Worm (Caenorhabditis elegans) whole organism, L1 larva: Measurements from ENCODE around the gene fbxa-94.

ENCODE experiments used
- C16A3.4 ChIP-seq: fragments of 150-350 bp; optimal IDR thresholded peaks from 2 replicates; lab custom pipeline; 2014; ENCODE audit warnings: missing biosample characterization, missing genetic modification characterization
- C34B4.2 ChIP-seq: sonication (generic microtip); optimal IDR thresholded peaks from 2 replicates; lab custom pipeline; 2017; ENCODE audit warnings: mild to moderate bottlenecking, missing genetic modification characterization, missing compliant biosample characterization
- F16B12.6 ChIP-seq: fragments of 150-350 bp; optimal IDR thresholded peaks from 2 replicates; lab custom pipeline; 2014; ENCODE audit warnings: missing biosample characterization, missing genetic modification characterization
- Y116A8C.19 ChIP-seq: sonication (generic microtip); optimal IDR thresholded peaks from 2 replicates; lab custom pipeline; 2016; ENCODE audit warnings: missing compliant biosample characterization, missing genetic modification characterization, borderline replicate concordance
- alr-1 ChIP-seq: fragments of 200-800 bp; sonication (Bioruptor generic); optimal IDR thresholded peaks from 2 replicates; lab custom pipeline; 2018; ENCODE audit warnings: borderline replicate concordance, mild to moderate bottlenecking, missing genetic modification characterization, missing compliant biosample characterization
- ama-1 ChIP-seq: fragments of 150-350 bp; optimal IDR thresholded peaks from 2 replicates; lab custom pipeline; 2014
- ceh-8 ChIP-seq: fragments of 200-800 bp; sonication (Bioruptor generic); optimal IDR thresholded peaks from 2 replicates; lab custom pipeline; 2018; ENCODE audit warnings: mild to moderate bottlenecking, missing genetic modification characterization, moderate library complexity, missing compliant biosample characterization
- ceh-82 ChIP-seq, 3 experiments: fragments of 150-350 bp in 1 of 3; sonication (generic microtip) in 2 of 3; optimal IDR thresholded peaks; 2 replicates each; lab custom pipeline; 2014 to 2017; ENCODE audit warnings: missing biosample characterization in 3 of 3, missing genetic modification characterization in 3 of 3
- ceh-88 ChIP-seq: fragments of 200-800 bp; sonication (Bioruptor generic); IDR thresholded peaks from 2 replicates; pipeline ENCODE4 v1.3.6; 2022; ENCODE audit warnings: missing genetic modification characterization, missing compliant biosample characterization
- ces-1 ChIP-seq: fragments of 150-350 bp; optimal IDR thresholded peaks from 2 replicates; lab custom pipeline; 2014; ENCODE audit warnings: missing biosample characterization, missing genetic modification reagents, missing genetic modification characterization
- dpl-1 ChIP-seq, 3 experiments: fragments of 150-350 bp in 2 of 3; sonication (generic microtip) in 1 of 3; optimal IDR thresholded peaks; 2 replicates each; lab custom pipeline; 2014 to 2017; ENCODE audit warnings: missing biosample characterization in 3 of 3, missing genetic modification characterization in 3 of 3, missing genetic modification reagents in 3 of 3
- efl-1 ChIP-seq, 4 experiments: fragments of 150-350 bp; optimal IDR thresholded peaks in 3 of 4; peaks in 1 of 4; 1 replicate in 1 of 4; 2 replicates in 3 of 4; lab custom pipeline; 2014; ENCODE audit warnings: missing biosample characterization in 2 of 4, missing genetic modification characterization in 2 of 4, missing genetic modification reagents in 2 of 4
- elt-2 ChIP-seq: sonication (generic microtip); optimal IDR thresholded peaks from 2 replicates; lab custom pipeline; 2016; ENCODE audit warnings: missing genetic modification characterization, mild to moderate bottlenecking, inconsistent platforms, missing compliant biosample characterization, missing genetic modification reagents
- elt-3 ChIP-seq, 6 experiments: fragments of 150-350 bp in 1 of 6; sonication (generic microtip); optimal IDR thresholded peaks; 2 replicates each; lab custom pipeline; 2017 to 2018; ENCODE audit warnings: missing biosample characterization in 6 of 6, missing genetic modification characterization in 6 of 6, inconsistent platforms in 1 of 6
- fkh-10 ChIP-seq: sonication (generic microtip); optimal IDR thresholded peaks from 2 replicates; lab custom pipeline; 2017; ENCODE audit warnings: missing biosample characterization, missing genetic modification reagents, missing genetic modification characterization
- fkh-4 ChIP-seq: sonication (generic microtip); optimal IDR thresholded peaks from 2 replicates; lab custom pipeline; 2016; ENCODE audit warnings: missing compliant biosample characterization, missing genetic modification characterization, borderline replicate concordance
- fkh-8 ChIP-seq: sonication (generic microtip); optimal IDR thresholded peaks from 2 replicates; lab custom pipeline; 2016; ENCODE audit warnings: mild to moderate bottlenecking, missing genetic modification characterization, missing compliant biosample characterization
- hpl-2 ChIP-seq: fragments of 150-350 bp; optimal IDR thresholded peaks from 2 replicates; lab custom pipeline; 2014; ENCODE audit warnings: missing biosample characterization, missing genetic modification reagents, missing genetic modification characterization
- lin-15B ChIP-seq: fragments of 150-350 bp; sonication (generic microtip); optimal IDR thresholded peaks from 3 replicates; lab custom pipeline; 2014; ENCODE audit warnings: missing biosample characterization, missing genetic modification characterization
- lin-39 ChIP-seq: fragments of 150-350 bp; optimal IDR thresholded peaks from 2 replicates; lab custom pipeline; 2014; ENCODE audit warnings: missing biosample characterization, missing genetic modification reagents, missing genetic modification characterization
- lir-3 ChIP-seq: sonication (generic microtip); optimal IDR thresholded peaks from 2 replicates; lab custom pipeline; 2016; ENCODE audit warnings: mild to moderate bottlenecking, missing genetic modification characterization, moderate library complexity, missing compliant biosample characterization; ENCODE audit not compliant: poor library complexity
- lsy-2 ChIP-seq, 2 experiments: fragments of 150-350 bp; optimal IDR thresholded peaks; 2 replicates each; lab custom pipeline; 2014; ENCODE audit warnings: missing biosample characterization in 2 of 2, missing genetic modification characterization in 2 of 2
- nhr-11 ChIP-seq: fragments of 150-350 bp; optimal IDR thresholded peaks from 2 replicates; lab custom pipeline; 2014; ENCODE audit warnings: missing biosample characterization, missing genetic modification characterization
- nhr-12 ChIP-seq: sonication (generic microtip); optimal IDR thresholded peaks from 2 replicates; lab custom pipeline; 2017; ENCODE audit warnings: missing biosample characterization, missing genetic modification characterization
- nhr-19 ChIP-seq: fragments of 200-800 bp; sonication (Bioruptor generic); conservative IDR thresholded peaks from 2 replicates; pipeline ENCODE4 v1.3.6; 2022; ENCODE audit warnings: missing genetic modification characterization, missing compliant biosample characterization
- nhr-20 ChIP-seq: sonication (generic microtip); optimal IDR thresholded peaks from 2 replicates; lab custom pipeline; 2016; ENCODE audit warnings: mild to moderate bottlenecking, missing genetic modification characterization, missing compliant biosample characterization
- nhr-28 ChIP-seq: fragments of 150-350 bp; optimal IDR thresholded peaks from 2 replicates; lab custom pipeline; 2014; ENCODE audit warnings: missing biosample characterization, missing genetic modification characterization
- nhr-47 ChIP-seq: sonication (generic microtip); optimal IDR thresholded peaks from 2 replicates; lab custom pipeline; 2016; ENCODE audit warnings: mild to moderate bottlenecking, missing genetic modification characterization, moderate library complexity, missing compliant biosample characterization
- nhr-71 ChIP-seq: sonication (generic microtip); optimal IDR thresholded peaks from 2 replicates; lab custom pipeline; 2016; ENCODE audit warnings: mild to moderate bottlenecking, missing genetic modification characterization, moderate library complexity, missing compliant biosample characterization
- nhr-76 ChIP-seq: sonication (generic microtip); optimal IDR thresholded peaks from 2 replicates; lab custom pipeline; 2017; ENCODE audit warnings: missing biosample characterization, missing genetic modification characterization
- nhr-85 ChIP-seq: sonication (generic microtip); peaks from one replicate; lab custom pipeline; 2016; ENCODE audit warnings: missing genetic modification characterization, inconsistent platforms, missing compliant biosample characterization
- pag-3 ChIP-seq: sonication (generic microtip); optimal IDR thresholded peaks from 2 replicates; lab custom pipeline; 2017; ENCODE audit warnings: missing genetic modification characterization, mild to moderate bottlenecking, missing compliant biosample characterization, antibody characterized with exemption, borderline replicate concordance; ENCODE audit not compliant: insufficient read depth
- rnt-1 ChIP-seq: sonication (generic microtip); optimal IDR thresholded peaks from 2 replicates; lab custom pipeline; 2016; ENCODE audit warnings: mild to moderate bottlenecking, missing genetic modification characterization, moderate library complexity, missing compliant biosample characterization
- snpc-4 ChIP-seq: fragments of 150-350 bp; optimal IDR thresholded peaks from 2 replicates; lab custom pipeline; 2014; ENCODE audit warnings: missing biosample characterization, missing genetic modification characterization
- snu-23 ChIP-seq: sonication (generic microtip); optimal IDR thresholded peaks from 2 replicates; lab custom pipeline; 2016; ENCODE audit warnings: missing genetic modification characterization, missing compliant biosample characterization
- tbx-2 ChIP-seq: sonication (generic microtip); optimal IDR thresholded peaks from 2 replicates; lab custom pipeline; 2016; ENCODE audit warnings: missing genetic modification characterization, missing compliant biosample characterization
- unc-130 ChIP-seq: fragments of 150-350 bp; optimal IDR thresholded peaks from 2 replicates; lab custom pipeline; 2017; ENCODE audit warnings: missing biosample characterization, missing genetic modification characterization, inconsistent platforms
- unc-30 ChIP-seq: sonication (generic microtip); optimal IDR thresholded peaks from 2 replicates; lab custom pipeline; 2017; ENCODE audit warnings: missing biosample characterization, missing genetic modification characterization
- unc-62 ChIP-seq: fragments of 150-350 bp; optimal IDR thresholded peaks from 2 replicates; lab custom pipeline; 2014; ENCODE audit warnings: missing biosample characterization, missing genetic modification reagents, missing genetic modification characterization
- xbp-1 ChIP-seq: sonication (generic microtip); optimal IDR thresholded peaks from 2 replicates; lab custom pipeline; 2016; ENCODE audit warnings: missing genetic modification characterization, missing compliant biosample characterization
- ztf-4 ChIP-seq: fragments of 150-350 bp; optimal IDR thresholded peaks from 2 replicates; lab custom pipeline; 2014; ENCODE audit warnings: missing biosample characterization, missing genetic modification characterization

fbxa-94 gene

DNA sequence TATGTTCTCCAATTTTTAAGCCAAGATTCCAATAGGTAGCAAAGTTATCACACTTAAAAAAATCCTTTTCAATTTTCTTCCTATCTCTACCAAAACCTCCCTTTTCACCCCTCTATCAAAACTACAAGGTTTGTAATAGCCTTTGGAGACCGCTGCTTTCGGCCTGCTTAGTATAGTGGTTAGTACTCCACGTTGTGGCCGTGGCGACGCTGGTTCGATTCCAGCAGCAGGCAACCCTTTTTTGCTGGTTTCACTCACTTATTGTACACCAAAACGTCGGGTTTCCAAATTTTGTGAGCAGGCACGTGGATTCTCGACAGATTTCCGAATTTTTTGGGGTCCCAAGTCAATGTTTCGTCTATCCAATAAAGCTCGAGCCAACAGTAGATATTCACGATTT lies 18.8 kb upstream of the fbxa-94 start (continued):
- TF ChIP-seq nhr-12 (tag; lab: Kevin White, UChicago) (no peak), nhr-11 (tag; lab: Kevin White, UChicago) (no peak), dpl-1 (GFP tag; optimal IDR thresholded peaks at IDR 0.05; lab: Kevin White, UChicago) (peak in 2 of 3 experiments; percentile 27 to 32), alr-1 (tag; lab: Kevin White, UChicago) (no peak), ama-1 (lab: Kevin White, UChicago) (no peak), ceh-82 (tag; optimal IDR thresholded peaks at IDR 0.05; lab: Kevin White, UChicago) (peak in 1 of 3 experiments; percentile 29), ztf-4 (tag; lab: Kevin White, UChicago) (no peak), nhr-28 (no peak), fkh-8 (tag; lab: Kevin White, UChicago) (peak; percentile 43)

DNA sequence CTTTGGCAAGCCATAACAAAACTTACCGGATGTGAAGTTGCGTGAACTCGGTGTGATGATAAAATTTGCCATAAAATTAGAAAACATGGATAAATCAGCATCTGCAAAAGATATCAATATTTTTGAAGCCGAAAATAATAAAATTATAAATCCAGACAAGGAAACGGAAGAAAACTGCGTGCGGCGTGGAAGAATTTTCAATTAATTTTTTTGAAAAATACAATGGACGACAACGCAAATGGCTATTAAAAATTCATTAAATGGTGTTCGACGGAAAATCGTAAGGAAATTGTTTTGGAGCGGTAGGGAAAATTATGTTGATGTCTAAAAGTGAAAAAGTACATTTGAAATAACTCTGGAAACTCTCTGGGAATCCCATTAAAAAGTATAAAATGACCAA lies 13.7 kb upstream of the fbxa-94 start, which contains the start of gene acr-18:
acr-18 (minus strand) TSS at position 101 of the 400 bp plus-strand sequence.
- TF ChIP-seq efl-1 (optimal IDR thresholded peaks at IDR 0.05; lab: Kevin White, UChicago) (no peak), efl-1 (GFP tag; optimal IDR thresholded peaks at IDR 0.05 in 1 of 2; lab: Kevin White, UChicago) (peak in 1 of 2 experiments; percentile 33), alr-1 (tag; lab: Kevin White, UChicago) (no peak), ztf-4 (tag; lab: Kevin White, UChicago) (no peak)
- TF ChIP-seq, all 84 proteins: peak for 1

DNA sequence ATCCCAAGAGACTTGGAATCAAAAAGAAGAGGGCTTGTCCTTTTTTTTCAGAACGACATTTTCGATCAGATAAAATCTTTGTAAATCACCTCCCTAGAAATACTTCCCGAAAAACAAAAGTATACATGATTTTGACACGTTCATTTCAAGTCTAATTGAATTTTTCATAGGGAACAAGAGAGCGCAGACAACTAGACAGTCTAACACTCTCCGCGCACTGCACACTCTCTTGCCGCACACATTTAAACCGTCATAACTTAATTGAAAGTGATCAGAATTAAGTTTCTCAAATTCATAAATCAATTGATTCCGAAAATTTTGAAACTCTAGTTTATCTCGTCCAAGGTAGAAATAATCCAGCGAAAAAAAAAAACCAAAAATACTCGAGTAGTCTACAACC lies 13.0 kb upstream of the fbxa-94 start:
- TF ChIP-seq ceh-8 (GFP tag; lab: Kevin White, UChicago) (no peak), snu-23 (no peak), lsy-2 (tag; optimal IDR thresholded peaks at IDR 0.05; lab: Kevin White, UChicago) (no peak), elt-2 (no peak), snpc-4 (tag; lab: Kevin White, UChicago) (no peak), efl-1 (optimal IDR thresholded peaks at IDR 0.05; lab: Kevin White, UChicago) (no peak), efl-1 (GFP tag; optimal IDR thresholded peaks at IDR 0.05 in 1 of 2; lab: Kevin White, UChicago) (peak in 1 of 2 experiments; percentile 51), nhr-76 (tag; lab: Kevin White, UChicago) (no peak)

ce11 chrV:15562541-15562940 lies 10.2 kb upstream of the fbxa-94 start:
- TF ChIP-seq lin-15B (tag; lab: Kevin White, UChicago) = no peak
- no peak for TF ChIP-seq ces-1
- TF ChIP-seq unc-30 (tag; lab: Kevin White, UChicago) = no peak
- TF ChIP-seq F16B12.6 (tag; lab: Kevin White, UChicago) = no peak
- no peak for TF ChIP-seq Y116A8C.19 (tag; lab: Kevin White, UChicago)
- TF ChIP-seq ceh-88 (GFP tag; lab: Robert Waterston, UW) = no peak
- no peak for TF ChIP-seq fkh-4 (tag; lab: Kevin White, UChicago)
- no peak for TF ChIP-seq pag-3
- no peak for TF ChIP-seq unc-62 (GFP tag; lab: Kevin White, UChicago)
- no peak for TF ChIP-seq nhr-85 (tag; lab: Kevin White, UChicago)

DNA sequence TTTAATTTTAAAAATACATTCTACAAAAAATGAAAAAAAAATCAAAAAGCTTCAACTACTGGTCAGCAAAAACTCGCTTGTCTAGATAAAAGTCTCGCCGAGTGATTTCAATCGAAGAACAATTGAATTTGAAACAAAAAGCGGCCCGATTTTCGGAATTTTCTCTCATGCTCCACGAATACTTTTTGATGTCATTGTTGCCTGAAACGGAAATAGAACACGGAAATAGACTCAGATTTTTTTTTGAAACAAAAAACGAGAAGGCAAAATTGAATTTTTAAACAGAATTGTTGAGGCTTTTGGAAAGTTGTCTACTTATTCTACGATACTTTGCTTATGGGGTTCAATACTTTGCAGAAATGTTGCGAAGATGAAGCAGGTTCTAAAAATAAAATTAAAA lies 9.2 kb upstream of the fbxa-94 start:
- no peak for TF ChIP-seq unc-62 (GFP tag; lab: Kevin White, UChicago)
- TF ChIP-seq fkh-10 = peak; percentile 81

- TF ChIP-seq xbp-1 = peak; percentile 7
- peak; percentile 93 for TF ChIP-seq nhr-20 (tag; lab: Kevin White, UChicago)
- TF ChIP-seq ceh-88 (GFP tag; lab: Robert Waterston, UW) = no peak
- peak in 4 of 6 experiments; percentile 48 to 90 (median 60) for TF ChIP-seq elt-3 (tag; optimal IDR thresholded peaks at IDR 0.05; lab: Kevin White, UChicago)
- TF ChIP-seq nhr-47 (tag; lab: Kevin White, UChicago) = peak; percentile 40
- TF ChIP-seq dpl-1 (GFP tag; optimal IDR thresholded peaks at IDR 0.05; lab: Kevin White, UChicago) = peak in 1 of 3 experiments; percentile 13
- TF ChIP-seq lin-39 (tag; lab: Kevin White, UChicago) = peak; percentile 47
- TF ChIP-seq C34B4.2 (tag; lab: Kevin White, UChicago) = no peak
- peak; percentile 52 for TF ChIP-seq unc-130 (tag; lab: Kevin White, UChicago)
- peak; percentile 87 for TF ChIP-seq rnt-1 (tag; lab: Kevin White, UChicago)
- TF ChIP-seq snu-23 = peak; percentile 54
- peak; percentile 16 for TF ChIP-seq lir-3 (tag; lab: Kevin White, UChicago)
- peak; percentile 98 for TF ChIP-seq nhr-19 (GFP tag; lab: Robert Waterston, UW)
- peak; percentile 18 for TF ChIP-seq C16A3.4 (tag; lab: Kevin White, UChicago)
- no peak for TF ChIP-seq fkh-10
- TF ChIP-seq tbx-2 (tag; lab: Kevin White, UChicago) = peak; percentile 45
- TF ChIP-seq nhr-71 (tag; lab: Kevin White, UChicago) = peak; percentile 86
- peak; percentile 36 to 48 for TF ChIP-seq lsy-2 (tag; optimal IDR thresholded peaks at IDR 0.05; lab: Kevin White, UChicago)
- TF ChIP-seq ztf-4 (tag; lab: Kevin White, UChicago) = peak; percentile 59
- no peak for TF ChIP-seq hpl-2 (GFP tag; lab: Kevin White, UChicago)
These were observed 8.7 kb upstream of the fbxa-94 start for ce11 chrV:15563985-15564384.
